Fruit fly (Drosophila melanogaster) whole organism, adult: ENCODE measurements around the gene alien.

Source experiments
- CG11617 ChIP-seq: fragments of 200-800 bp; sonication (Bioruptor generic); optimal IDR thresholded peaks from 2 replicates; lab custom pipeline; 2017; ENCODE audit warnings: mild to moderate bottlenecking, missing biosample characterization, missing genetic modification reagents, missing genetic modification characterization
- CG12768 ChIP-seq: fragments of 200-800 bp; sonication (Bioruptor generic); optimal IDR thresholded peaks from 2 replicates; lab custom pipeline; 2017; ENCODE audit warnings: missing biosample characterization, missing genetic modification characterization, mild to moderate bottlenecking, moderate library complexity, missing genetic modification reagents
- CG14711 ChIP-seq: fragments of 200-800 bp; sonication (Bioruptor generic); optimal IDR thresholded peaks from 2 replicates; lab custom pipeline; 2018; ENCODE audit warnings: missing biosample characterization, mild to moderate bottlenecking, missing genetic modification characterization, moderate library complexity
- CG1620 ChIP-seq: fragments of 200-800 bp; sonication (Bioruptor generic); optimal IDR thresholded peaks from 2 replicates; lab custom pipeline; 2016; ENCODE audit warnings: missing biosample characterization, missing genetic modification characterization
- CG33017 ChIP-seq: fragments of 200-800 bp; sonication (Bioruptor generic); optimal IDR thresholded peaks from 2 replicates; lab custom pipeline; 2018; ENCODE audit warnings: missing biosample characterization, mild to moderate bottlenecking, missing genetic modification characterization, moderate library complexity
- CG5204 ChIP-seq: fragments of 200-800 bp; sonication (Bioruptor generic); optimal IDR thresholded peaks from 2 replicates; lab custom pipeline; 2016; ENCODE audit warnings: missing biosample characterization, missing genetic modification characterization
- CG7045 ChIP-seq: fragments of 200-800 bp; sonication (Bioruptor generic); optimal IDR thresholded peaks from 2 replicates; lab custom pipeline; 2017; ENCODE audit warnings: missing biosample characterization, mild to moderate bottlenecking, missing genetic modification characterization
- CG7101 ChIP-seq: fragments of 200-800 bp; sonication (Bioruptor generic); optimal IDR thresholded peaks from 2 replicates; lab custom pipeline; 2018; ENCODE audit warnings: missing biosample characterization, mild to moderate bottlenecking, missing genetic modification characterization, moderate library complexity
- Clk ChIP-seq: fragments of 200-800 bp; sonication (Bioruptor generic); optimal IDR thresholded peaks from 2 replicates; lab custom pipeline; 2017; ENCODE audit warnings: missing biosample characterization, missing genetic modification characterization
- Crg-1 ChIP-seq: fragments of 200-800 bp; sonication (Bioruptor generic); optimal IDR thresholded peaks from 2 replicates; lab custom pipeline; 2016; ENCODE audit warnings: missing biosample characterization, missing genetic modification characterization
- Hr96 ChIP-seq: fragments of 200-800 bp; sonication (Bioruptor generic); optimal IDR thresholded peaks from 2 replicates; lab custom pipeline; 2016; ENCODE audit warnings: missing biosample characterization, missing genetic modification characterization
- Mnt ChIP-seq: fragments of 200-800 bp; sonication (Bioruptor generic); optimal IDR thresholded peaks from 2 replicates; lab custom pipeline; 2016; ENCODE audit warnings: missing biosample characterization, mild to moderate bottlenecking, missing genetic modification characterization
- bab1 ChIP-seq: fragments of 200-800 bp; sonication (Bioruptor generic); optimal IDR thresholded peaks from 3 replicates; lab custom pipeline; 2019; ENCODE audit warnings: missing biosample characterization, mild to moderate bottlenecking, missing genetic modification characterization, moderate library complexity
- cic ChIP-seq: fragments of 200-800 bp; sonication (Bioruptor generic); optimal IDR thresholded peaks from 2 replicates; lab custom pipeline; 2017; ENCODE audit warnings: missing biosample characterization, mild to moderate bottlenecking, missing genetic modification characterization, moderate library complexity
- cnc ChIP-seq, 2 experiments: fragments of >200 bp; optimal IDR thresholded peaks; 2 replicates each; lab custom pipeline; 2017
- kay ChIP-seq: fragments of 200-800 bp; sonication (Bioruptor generic); peaks from one replicate; lab custom pipeline; 2016; ENCODE audit warnings: missing biosample characterization, missing genetic modification characterization, borderline replicate concordance
- ovo ChIP-seq: fragments of 200-800 bp; sonication (Bioruptor generic); optimal IDR thresholded peaks from 2 replicates; lab custom pipeline; 2016; ENCODE audit warnings: missing biosample characterization, missing genetic modification characterization
- pad ChIP-seq: fragments of 200-800 bp; sonication (Bioruptor generic); optimal IDR thresholded peaks from 3 replicates; lab custom pipeline; 2017; ENCODE audit warnings: missing biosample characterization, missing genetic modification characterization, mild to moderate bottlenecking, moderate library complexity, missing genetic modification reagents
- tj ChIP-seq: fragments of 200-800 bp; sonication (Bioruptor generic); optimal IDR thresholded peaks from 3 replicates; lab custom pipeline; 2017; ENCODE audit warnings: missing biosample characterization, mild to moderate bottlenecking, missing genetic modification characterization, moderate library complexity
- toe ChIP-seq: fragments of 200-800 bp; sonication (Bioruptor generic); optimal IDR thresholded peaks from 2 replicates; lab custom pipeline; 2016; ENCODE audit warnings: missing biosample characterization, missing genetic modification characterization

alien gene

dm6 chr2L:8952194-8953037 is 44.8 kb downstream of the alien start:
- TF ChIP-seq tj (GFP tag; lab: Kevin White, UChicago) (peak; percentile 73), CG1620 (GFP tag; lab: Kevin White, UChicago) (no peak), ovo (GFP tag; lab: Kevin White, UChicago) (peak; percentile 37), CG5204 (GFP tag; lab: Kevin White, UChicago) (peak; percentile 44), CG12768 (GFP tag; lab: Kevin White, UChicago) (peak; percentile 53), CG7045 (GFP tag; lab: Kevin White, UChicago) (no peak), Hr96 (GFP tag; lab: Kevin White, UChicago) (no peak), kay (GFP tag; lab: Kevin White, UChicago) (peak; percentile 96), pad (peak; percentile 4), CG11617 (GFP tag; lab: Kevin White, UChicago) (peak; percentile 11), bab1 (no peak), cic (GFP tag; lab: Kevin White, UChicago) (peak; percentile 67), Clk (no peak), CG33017 (peak; percentile 72), CG7101 (tag; lab: Kevin White, UChicago) (peak; percentile 56)

dm6 chr2L:8951184-8951934 is 45.8 kb downstream of the alien start, which contains the start of gene C1GalTA:
Gene C1GalTA, minus strand, starts transcription at chr2L:8951216.
- TF ChIP-seq CG14711 (tag; lab: Kevin White, UChicago) (peak; percentile 97), pad (peak; percentile 89), toe (GFP tag; lab: Kevin White, UChicago) (peak; percentile 48), CG12768 (GFP tag; lab: Kevin White, UChicago) (peak; percentile 98), CG11617 (GFP tag; lab: Kevin White, UChicago) (peak; percentile 99), CG5204 (GFP tag; lab: Kevin White, UChicago) (peak; percentile 72), CG1620 (GFP tag; lab: Kevin White, UChicago) (peak; percentile 35), kay (GFP tag; lab: Kevin White, UChicago) (peak; percentile 67), cic (GFP tag; lab: Kevin White, UChicago) (peak; percentile 91), Crg-1 (GFP tag; lab: Kevin White, UChicago) (peak; percentile 90), CG33017 (peak; percentile 99), ovo (GFP tag; lab: Kevin White, UChicago) (peak; percentile 74), CG7101 (tag; lab: Kevin White, UChicago) (peak; percentile 99), Hr96 (GFP tag; lab: Kevin White, UChicago) (peak; percentile 64), Mnt (GFP tag; lab: Kevin White, UChicago) (peak; percentile 66), tj (GFP tag; lab: Kevin White, UChicago) (peak; percentile 84), Clk (peak; percentile 88), CG7045 (GFP tag; lab: Kevin White, UChicago) (peak; percentile 98), bab1 (peak; percentile 99), cnc (optimal IDR thresholded peaks at IDR 0.05; lab: Kevin White, UChicago) (no peak)

- no peak for TF ChIP-seq bab1
- peak; percentile 22 for TF ChIP-seq CG12768 (GFP tag; lab: Kevin White, UChicago)
- TF ChIP-seq CG11617 (GFP tag; lab: Kevin White, UChicago): peak; percentile 6
- peak; percentile 60 for TF ChIP-seq Mnt (GFP tag; lab: Kevin White, UChicago)
- no peak for TF ChIP-seq tj (GFP tag; lab: Kevin White, UChicago)
- no peak for TF ChIP-seq Hr96 (GFP tag; lab: Kevin White, UChicago)
- peak; percentile 77 for TF ChIP-seq cic (GFP tag; lab: Kevin White, UChicago)
- TF ChIP-seq cnc (optimal IDR thresholded peaks at IDR 0.05; lab: Kevin White, UChicago): no peak
- TF ChIP-seq Crg-1 (GFP tag; lab: Kevin White, UChicago): no peak
- TF ChIP-seq CG33017: no peak
- no peak for TF ChIP-seq CG7045 (GFP tag; lab: Kevin White, UChicago)
- TF ChIP-seq toe (GFP tag; lab: Kevin White, UChicago): no peak
- TF ChIP-seq CG7101 (tag; lab: Kevin White, UChicago): no peak
- TF ChIP-seq Clk: no peak
- TF ChIP-seq ovo (GFP tag; lab: Kevin White, UChicago): peak; percentile 66
- no peak for TF ChIP-seq CG5204 (GFP tag; lab: Kevin White, UChicago)
- peak; percentile 77 for TF ChIP-seq pad
- TF ChIP-seq kay (GFP tag; lab: Kevin White, UChicago): no peak
- TF ChIP-seq CG1620 (GFP tag; lab: Kevin White, UChicago): no peak
- TF ChIP-seq CG14711 (tag; lab: Kevin White, UChicago): no peak
Measured at dm6 chr2L:8949919-8950722, 47.1 kb downstream of the alien start.

dm6 chr2L:8948650-8949049 is 48.5 kb downstream of the alien start:
- TF ChIP-seq Crg-1 (GFP tag; lab: Kevin White, UChicago) (no peak), CG11617 (GFP tag; lab: Kevin White, UChicago) (no peak), Mnt (GFP tag; lab: Kevin White, UChicago) (no peak), tj (GFP tag; lab: Kevin White, UChicago) (no peak), pad (no peak), ovo (GFP tag; lab: Kevin White, UChicago) (no peak), CG1620 (GFP tag; lab: Kevin White, UChicago) (no peak), bab1 (no peak), cic (GFP tag; lab: Kevin White, UChicago) (no peak), cnc (optimal IDR thresholded peaks at IDR 0.05; lab: Kevin White, UChicago) (no peak), CG5204 (GFP tag; lab: Kevin White, UChicago) (no peak), CG33017 (no peak), CG14711 (tag; lab: Kevin White, UChicago) (no peak), CG7101 (tag; lab: Kevin White, UChicago) (no peak), CG12768 (GFP tag; lab: Kevin White, UChicago) (no peak), Clk (no peak), kay (GFP tag; lab: Kevin White, UChicago) (no peak)
